Worm (Caenorhabditis elegans): Measurements from ENCODE around the gene ace-4.
A peak's percentile ranks its signal among the peaks of the same experiment; 100 is the strongest.

The ace-4 gene

DNA sequence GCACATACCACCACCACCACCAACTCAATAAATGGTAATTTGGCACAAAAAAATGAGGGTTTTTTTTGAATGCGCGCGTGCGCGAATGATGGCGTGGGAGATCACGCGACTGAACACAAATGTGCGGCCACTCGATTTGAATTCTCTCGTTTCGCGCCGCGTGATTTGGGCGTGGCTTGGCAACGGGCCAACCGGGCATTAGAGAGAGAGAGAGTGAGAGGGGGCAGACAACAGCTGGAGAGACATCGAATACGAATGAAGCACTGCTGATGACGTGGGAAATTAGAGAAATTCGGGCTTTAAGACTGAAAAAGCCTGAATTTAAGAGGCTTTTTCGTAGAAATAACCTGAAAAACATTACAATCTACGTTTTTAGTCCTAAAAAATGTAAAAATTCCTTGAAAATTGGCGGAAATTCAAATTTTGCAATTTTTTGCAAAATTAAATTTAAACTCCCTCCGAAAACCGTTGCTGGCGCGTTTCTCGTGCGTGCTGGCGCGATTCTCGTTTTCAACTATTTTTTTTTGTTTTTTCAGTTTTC, 53.6 kb downstream of the ace-4 start (continued):
- TF ChIP-seq pha-4 (GFP tag; IDR thresholded peaks at IDR 0.05), result peak; percentile 91
- peak; percentile 26 for TF ChIP-seq pha-4 (tag; optimal IDR thresholded peaks at IDR 0.05)
- no peak for TF ChIP-seq zag-1 (tag; optimal IDR thresholded peaks at IDR 0.05)
- TF ChIP-seq fos-1 (tag; optimal IDR thresholded peaks at IDR 0.05), result peak; percentile 64
- TF ChIP-seq Y48G9A.11 (GFP tag; IDR thresholded peaks at IDR 0.05), result 0 out of 2 replicates have a peak, but pooled peaks have one; percentile 50
- TF ChIP-seq F26F4.8 (GFP tag; conservative IDR thresholded peaks at IDR 0.05), result no peak
- TF ChIP-seq aha-1 (tag), result peak; percentile 100
- TF ChIP-seq dmd-9 (GFP tag; IDR thresholded peaks at IDR 0.05), result no peak
- no peak for TF ChIP-seq ceh-44 (GFP tag; IDR thresholded peaks at IDR 0.05)
- TF ChIP-seq lin-13 (GFP tag; optimal IDR thresholded peaks at IDR 0.05), result peak; percentile 89
- peak; percentile 65 to 73 for TF ChIP-seq daf-16 (GFP tag; optimal IDR thresholded peaks at IDR 0.05)
- TF ChIP-seq daf-16 (tag; optimal IDR thresholded peaks at IDR 0.05), result peak; percentile 56
- peak; percentile 84 for TF ChIP-seq F10B5.3 (tag; optimal IDR thresholded peaks at IDR 0.05)
- TF ChIP-seq lin-1 (GFP tag; IDR thresholded peaks at IDR 0.05), result peak; percentile 63; the same call in 1 of the 2 replicates
- peak; percentile 98 for TF ChIP-seq hlh-30 (tag; optimal IDR thresholded peaks at IDR 0.05; ENCODE audit: insufficient read depth)
- no peak for TF ChIP-seq zip-11 (GFP tag; IDR thresholded peaks at IDR 0.05)
- no peak for TF ChIP-seq lin-39 (tag; optimal IDR thresholded peaks at IDR 0.05)
- TF ChIP-seq Y75B8A.6 (GFP tag; IDR thresholded peaks at IDR 0.05), result peak; percentile 68
- peak; percentile 78 for TF ChIP-seq sdz-12 (GFP tag; optimal IDR thresholded peaks at IDR 0.05)
- no peak for TF ChIP-seq daf-12 (tag; optimal IDR thresholded peaks at IDR 0.05)
- TF ChIP-seq dpl-1 (GFP tag; optimal IDR thresholded peaks at IDR 0.05), result peak; percentile 97
- peak; percentile 96 for TF ChIP-seq mep-1 (tag; optimal IDR thresholded peaks at IDR 0.05)
- peak; percentile 85 for TF ChIP-seq Y105C5A.15 (GFP tag; IDR thresholded peaks at IDR 0.05)
- TF ChIP-seq ZK546.5 (tag; optimal IDR thresholded peaks at IDR 0.05), result peak in 1 of 2 experiments; percentile 37
- peak; percentile 90 for TF ChIP-seq F37D6.2 (tag; optimal IDR thresholded peaks at IDR 0.05)
- peak; percentile 26 for TF ChIP-seq ceh-82 (tag; optimal IDR thresholded peaks at IDR 0.05)
- peak; percentile 88 for TF ChIP-seq T20F7.1 (GFP tag; optimal IDR thresholded peaks at IDR 0.05)
- TF ChIP-seq snpc-4 (tag; optimal IDR thresholded peaks at IDR 0.05), result no peak
- TF ChIP-seq lsy-2 (tag; optimal IDR thresholded peaks at IDR 0.05), result peak; percentile 49 to 84
- peak; percentile 69; the same call in 1 of the 2 replicates for TF ChIP-seq tra-1 (GFP tag; IDR thresholded peaks at IDR 0.05)
- TF ChIP-seq ceh-28 (tag; optimal IDR thresholded peaks at IDR 0.05), result no peak
- TF ChIP-seq vab-7 (GFP tag; IDR thresholded peaks at IDR 0.05), result peak; percentile 55; the same call in 1 of the 2 replicates
- TF ChIP-seq egl-27 (tag; optimal IDR thresholded peaks at IDR 0.05), result no peak
- TF ChIP-seq daf-19 (GFP tag; conservative IDR thresholded peaks at IDR 0.05), result no peak
- TF ChIP-seq madf-9 (GFP tag; conservative IDR thresholded peaks at IDR 0.05), result peak; percentile 60
- TF ChIP-seq ZK337.2 (GFP tag; IDR thresholded peaks at IDR 0.05), result no peak
- TF ChIP-seq nhr-28 (tag; optimal IDR thresholded peaks at IDR 0.05), result peak; percentile 85
- TF ChIP-seq mxl-3 (GFP tag; optimal IDR thresholded peaks at IDR 0.05), result peak; percentile 91
- peak; percentile 53; the same call in 1 of the 2 replicates for TF ChIP-seq lim-7 (GFP tag; IDR thresholded peaks at IDR 0.05)
- peak; percentile 71 to 93 for TF ChIP-seq hif-1 (tag; optimal IDR thresholded peaks at IDR 0.05)
- TF ChIP-seq egl-43 (GFP tag; IDR thresholded peaks at IDR 0.05), result peak; percentile 85
- no peak for TF ChIP-seq cey-2 (tag; optimal IDR thresholded peaks at IDR 0.05; ENCODE audit: borderline replicate concordance, insufficient read depth)
- TF ChIP-seq duxl-1 (tag; optimal IDR thresholded peaks at IDR 0.05; ENCODE audit: poor library complexity), result peak; percentile 79
- no peak for TF ChIP-seq skn-1 (tag; optimal IDR thresholded peaks at IDR 0.05)
- peak; percentile 92 for TF ChIP-seq hmg-1.1 (GFP tag; IDR thresholded peaks at IDR 0.05)
- TF ChIP-seq hlh-11 (tag; optimal IDR thresholded peaks at IDR 0.05), result peak; percentile 99
- TF ChIP-seq nhr-48 (tag; optimal IDR thresholded peaks at IDR 0.05), result peak; percentile 94
- no peak for TF ChIP-seq nhr-76 (tag; optimal IDR thresholded peaks at IDR 0.05)
- peak; percentile 95 for TF ChIP-seq nhr-102 (tag; optimal IDR thresholded peaks at IDR 0.05)
- peak; percentile 47 for TF ChIP-seq fkh-10 (GFP tag; optimal IDR thresholded peaks at IDR 0.05)
- TF ChIP-seq php-3 (GFP tag; IDR thresholded peaks at IDR 0.05), result peak; percentile 60; the same call in 1 of the 2 replicates
